Worm (Caenorhabditis elegans) whole organism, early embryonic: ENCODE measurements around the gene ZK154.5.
A peak's percentile ranks its signal among the peaks of the same experiment; 100 is the strongest.

Experiments
- B0310.2 ChIP-seq: sonication (generic microtip); optimal IDR thresholded peaks from 2 replicates; lab custom pipeline; 2016; ENCODE audit warnings: mild to moderate bottlenecking, missing genetic modification characterization, missing compliant biosample characterization
- F13C5.2 ChIP-seq: sonication (generic microtip); optimal IDR thresholded peaks from 2 replicates; lab custom pipeline; 2017; ENCODE audit warnings: mild to moderate bottlenecking, missing genetic modification characterization, inconsistent platforms, missing compliant biosample characterization
- aly-1 ChIP-seq: sonication (generic microtip); optimal IDR thresholded peaks from 2 replicates; lab custom pipeline; 2016; ENCODE audit warnings: missing genetic modification characterization, missing compliant biosample characterization
- ama-1 ChIP-seq: fragments of 150-350 bp; optimal IDR thresholded peaks from 2 replicates; lab custom pipeline; 2014
- ceh-13 ChIP-seq: fragments of 200-800 bp; sonication (Bioruptor generic); optimal IDR thresholded peaks from 2 replicates; lab custom pipeline; 2018; ENCODE audit warnings: mild to moderate bottlenecking, missing genetic modification characterization, missing compliant biosample characterization
- ceh-36 ChIP-seq: sonication (generic microtip); optimal IDR thresholded peaks from 2 replicates; lab custom pipeline; 2016; ENCODE audit warnings: missing genetic modification characterization, inconsistent platforms, missing compliant biosample characterization
- ets-7 ChIP-seq: sonication (generic microtip); optimal IDR thresholded peaks from 2 replicates; lab custom pipeline; 2016; ENCODE audit warnings: missing genotype, missing genetic modification characterization, missing compliant biosample characterization
- flt-1 ChIP-seq: fragments of 200-800 bp; sonication (Bioruptor generic); IDR thresholded peaks from 2 replicates; pipeline ENCODE4 v1.3.6; 2022; ENCODE audit warnings: missing genetic modification characterization, missing compliant biosample characterization
- hmbx-1 ChIP-seq: sonication (generic microtip); optimal IDR thresholded peaks from 2 replicates; lab custom pipeline; 2016; ENCODE audit warnings: mild to moderate bottlenecking, missing genetic modification characterization, missing compliant biosample characterization
- hmg-4 ChIP-seq: fragments of 200-800 bp; sonication (Bioruptor generic); optimal IDR thresholded peaks from 2 replicates; lab custom pipeline; 2018; ENCODE audit warnings: mild to moderate bottlenecking, missing genetic modification characterization, missing compliant biosample characterization
- hnd-1 ChIP-seq: sonication (generic microtip); optimal IDR thresholded peaks from 2 replicates; lab custom pipeline; 2016; ENCODE audit warnings: missing genetic modification characterization, missing compliant biosample characterization
- pes-1 ChIP-seq: fragments of 200-800 bp; sonication (Bioruptor generic); IDR thresholded peaks from 2 replicates; pipeline ENCODE4 v1.3.6; 2022; ENCODE audit warnings: missing genetic modification reagents, missing genetic modification characterization, missing compliant biosample characterization
- scrt-1 ChIP-seq: fragments of 200-800 bp; sonication (Bioruptor generic); IDR thresholded peaks from 2 replicates; pipeline ENCODE4 v1.3.6; 2022; ENCODE audit warnings: missing genetic modification characterization, missing compliant biosample characterization
- sea-1 ChIP-seq: fragments of 200-800 bp; sonication (Bioruptor generic); conservative IDR thresholded peaks from 2 replicates; pipeline ENCODE4 v1.3.6; 2022; ENCODE audit warnings: missing genetic modification characterization, missing compliant biosample characterization
- tbx-11 ChIP-seq: fragments of 200-800 bp; sonication (Bioruptor generic); IDR thresholded peaks from 2 replicates; pipeline ENCODE4 v1.3.6; 2022; ENCODE audit warnings: missing genetic modification characterization, missing compliant biosample characterization
- tbx-37 ChIP-seq: fragments of 200-800 bp; sonication (Bioruptor generic); conservative IDR thresholded peaks from 2 replicates; pipeline ENCODE4 v1.3.6; 2022; ENCODE audit warnings: missing genetic modification reagents, missing genetic modification characterization, missing compliant biosample characterization
- tra-4 ChIP-seq: sonication (generic microtip); optimal IDR thresholded peaks from 2 replicates; lab custom pipeline; 2017; ENCODE audit warnings: missing genetic modification characterization, missing compliant biosample characterization

Gene ZK154.5

ce11 chrX:7799680-7800079, 11.9 kb upstream of the ZK154.5 start, which contains the start of gene gpx-7:
Gene gpx-7, minus strand, starts transcription at chrX:7799780.
- TF ChIP-seq ama-1 (no peak), ets-7 (tag; lab: Kevin White, UChicago) (no peak), scrt-1 (GFP tag; lab: Robert Waterston, UW) (no peak), flt-1 (GFP tag; lab: Robert Waterston, UW) (no peak), tra-4 (no peak), sea-1 (GFP tag; lab: Robert Waterston, UW) (no peak), hmg-4 (GFP tag; lab: Kevin White, UChicago) (no peak), pes-1 (GFP tag; lab: Robert Waterston, UW) (no peak)

DNA sequence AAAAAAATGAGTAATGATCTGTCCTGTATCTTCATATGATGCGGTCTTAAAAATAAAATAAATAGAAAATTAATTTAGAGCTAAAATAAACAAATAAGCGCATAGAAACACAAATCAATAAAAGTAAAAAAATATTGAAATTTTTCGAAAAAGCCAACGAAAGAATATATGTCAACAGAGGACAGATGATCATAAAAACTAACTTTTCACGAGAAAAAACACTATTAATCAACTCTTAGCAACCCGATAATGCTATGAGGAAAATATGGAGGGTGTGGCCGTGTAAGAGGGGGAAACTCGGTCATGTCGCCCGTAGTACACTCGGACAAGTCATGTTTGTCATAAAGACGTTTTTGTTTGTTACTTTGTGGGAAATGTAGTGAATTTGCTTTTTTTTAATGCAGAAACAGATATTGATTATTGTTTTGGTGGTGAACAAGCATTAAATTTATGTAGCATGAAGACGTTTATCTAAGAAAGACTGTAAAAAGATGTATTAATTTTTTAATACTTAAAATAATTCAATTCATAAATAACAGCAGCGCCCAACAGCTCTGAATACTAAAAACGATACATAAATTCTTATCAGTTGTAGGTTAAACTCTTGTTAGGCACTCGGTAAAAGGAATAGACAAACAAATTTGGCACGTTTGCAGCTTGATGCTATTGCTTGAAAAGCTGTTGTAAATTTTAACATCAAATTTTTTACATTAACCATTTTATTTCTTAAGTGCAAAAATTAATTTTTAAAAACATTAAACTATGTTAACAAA, 10.7 kb upstream of the ZK154.5 start, which contains the start of gene adm-4:
TSS of gene adm-4 (minus strand) at position 51 of the 773 bp plus-strand sequence.
- no peak for TF ChIP-seq ceh-36 (tag; lab: Kevin White, UChicago)
- peak; percentile 69 for TF ChIP-seq tbx-37 (GFP tag; lab: Robert Waterston, UW)

ce11 chrX:7794306-7794743, 6.6 kb upstream of the ZK154.5 start:
- TF ChIP-seq ceh-36 (tag; lab: Kevin White, UChicago) = peak; percentile 32
- no peak for TF ChIP-seq hmbx-1 (tag; lab: Kevin White, UChicago)
- TF ChIP-seq aly-1 = no peak
- TF ChIP-seq pes-1 (GFP tag; lab: Robert Waterston, UW) = no peak; the same call in 1 of the 2 replicates
- TF ChIP-seq tbx-37 (GFP tag; lab: Robert Waterston, UW) = no peak
- TF ChIP-seq tbx-11 = 0 out of 2 replicates have a peak, but pooled peaks have one; percentile 63
- TF ChIP-seq ama-1 = no peak
- TF ChIP-seq ceh-13 = peak; percentile 35
- no peak for TF ChIP-seq B0310.2
- TF ChIP-seq ets-7 (tag; lab: Kevin White, UChicago) = no peak
- TF ChIP-seq F13C5.2 (tag; lab: Kevin White, UChicago) = no peak
- TF ChIP-seq scrt-1 (GFP tag; lab: Robert Waterston, UW) = peak; percentile 66; the same call in 1 of the 2 replicates
- TF ChIP-seq flt-1 (GFP tag; lab: Robert Waterston, UW) = 0 out of 2 replicates have a peak, but pooled peaks have one; percentile 21
- TF ChIP-seq hmg-4 (GFP tag; lab: Kevin White, UChicago) = no peak
- no peak for TF ChIP-seq sea-1 (GFP tag; lab: Robert Waterston, UW)
- peak; percentile 34 for TF ChIP-seq hnd-1 (tag; lab: Kevin White, UChicago)
- no peak for TF ChIP-seq tra-4

DNA sequence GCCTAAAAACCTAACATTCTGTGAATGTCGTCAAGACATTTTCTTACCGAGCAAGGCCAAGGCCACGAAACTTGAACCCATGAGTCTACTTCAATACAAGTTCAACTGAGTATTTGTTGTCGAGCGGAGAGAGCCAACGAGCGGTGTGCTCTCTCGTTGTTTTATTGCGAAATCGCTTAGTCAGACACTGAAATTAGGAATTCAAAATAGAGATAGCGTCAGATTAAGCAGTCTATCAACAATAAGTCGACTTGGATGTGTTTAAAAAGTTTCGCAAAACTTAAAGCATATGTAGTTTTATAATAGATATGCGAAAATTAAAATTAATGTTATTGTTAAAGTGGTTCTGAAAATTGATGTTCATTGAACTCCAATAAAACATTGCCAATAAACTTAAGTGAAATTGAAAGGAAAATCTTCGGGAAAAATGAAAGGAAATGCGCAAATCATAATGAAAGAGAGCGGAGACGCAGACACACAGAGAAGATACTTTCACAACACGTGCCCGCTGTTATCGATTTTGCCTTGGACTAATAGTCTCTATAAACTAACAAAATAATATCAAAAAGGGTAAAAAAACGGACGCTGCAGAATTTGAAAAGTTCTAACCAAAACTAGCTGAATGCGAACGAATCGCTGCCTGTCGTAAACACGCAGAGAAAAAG, 5.8 kb upstream of the ZK154.5 start, which contains the start of gene ZK154.6:
TSS of gene ZK154.6 (minus strand) at position 187 of the 665 bp plus-strand sequence.
- TF ChIP-seq ceh-13 (no peak), hnd-1 (tag; lab: Kevin White, UChicago) (no peak), ama-1 (no peak), sea-1 (GFP tag; lab: Robert Waterston, UW) (no peak), B0310.2 (no peak), flt-1 (GFP tag; lab: Robert Waterston, UW) (no peak), pes-1 (GFP tag; lab: Robert Waterston, UW) (no peak), ets-7 (tag; lab: Kevin White, UChicago) (no peak)

DNA sequence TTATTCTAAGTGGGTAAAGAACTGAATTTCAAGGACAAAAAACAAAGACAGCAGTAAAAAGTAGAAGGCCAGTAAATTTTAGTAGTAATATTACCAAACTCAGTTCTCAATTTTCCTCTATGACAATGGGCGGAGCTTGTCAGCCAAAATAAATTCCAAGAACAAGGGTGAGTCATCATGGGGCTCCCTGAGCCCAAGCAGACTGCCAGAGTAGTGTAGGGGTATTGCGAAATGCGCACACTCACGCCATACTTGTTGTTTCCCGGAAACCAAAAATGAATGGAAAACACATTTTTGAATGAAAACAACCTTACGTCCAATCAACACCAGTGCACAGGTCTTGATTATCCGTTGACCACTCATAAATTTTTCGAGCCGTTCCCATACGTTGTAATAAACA, 4.1 kb upstream of the ZK154.5 start:
- TF ChIP-seq ceh-36 (tag; lab: Kevin White, UChicago) (no peak), hnd-1 (tag; lab: Kevin White, UChicago) (no peak), sea-1 (GFP tag; lab: Robert Waterston, UW) (no peak), B0310.2 (no peak), ama-1 (no peak), hmbx-1 (tag; lab: Kevin White, UChicago) (no peak), ets-7 (tag; lab: Kevin White, UChicago) (no peak), hmg-4 (GFP tag; lab: Kevin White, UChicago) (no peak), ceh-13 (no peak), scrt-1 (GFP tag; lab: Robert Waterston, UW) (no peak), tbx-11 (no peak), aly-1 (no peak), flt-1 (GFP tag; lab: Robert Waterston, UW) (no peak)

DNA sequence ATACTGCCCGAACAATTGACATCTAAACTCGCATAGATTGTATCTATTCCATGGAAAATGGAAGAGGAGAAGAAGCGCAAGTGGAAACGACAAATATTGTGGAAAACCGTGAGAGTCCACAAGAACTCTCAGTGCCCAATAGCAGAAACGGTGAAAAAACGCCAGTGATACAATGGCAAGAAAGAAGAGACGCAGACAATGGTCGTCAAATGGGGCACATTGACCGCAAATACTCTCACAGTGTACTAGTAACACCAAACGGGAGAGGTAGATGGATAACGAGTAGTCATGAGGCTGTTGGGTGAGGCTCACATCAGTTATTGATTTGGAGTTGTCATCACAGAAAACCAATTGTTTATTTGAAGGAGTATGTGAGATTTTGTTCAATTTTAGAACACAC, 5.3 kb downstream of the ZK154.5 start, which contains the start of gene ZK154.4:
TSS of gene ZK154.4 (minus strand) at position 27 of the 400 bp plus-strand sequence.
- TF ChIP-seq scrt-1 (GFP tag; lab: Robert Waterston, UW) (no peak), hmg-4 (GFP tag; lab: Kevin White, UChicago) (peak; percentile 15)

DNA sequence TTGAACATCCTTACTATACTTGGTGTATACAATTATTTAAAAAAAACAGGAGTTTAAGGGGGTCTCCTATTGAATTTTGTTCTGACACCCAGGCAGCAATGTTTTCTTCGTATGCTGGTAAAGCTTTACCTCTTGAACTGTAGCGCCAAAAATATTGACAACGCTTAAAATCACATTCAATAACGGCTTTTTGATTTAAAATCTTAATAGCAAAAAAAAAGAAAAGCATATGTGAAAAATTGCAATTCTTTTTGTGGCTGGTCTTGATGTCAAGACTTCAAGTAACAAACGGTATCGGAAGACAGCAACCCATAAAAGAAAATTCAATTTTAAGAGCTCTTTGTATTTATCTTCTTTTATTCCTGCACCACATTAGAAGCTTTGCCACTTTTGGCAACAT, 5.9 kb downstream of the ZK154.5 start:
- TF ChIP-seq sea-1 (GFP tag; lab: Robert Waterston, UW) (no peak), scrt-1 (GFP tag; lab: Robert Waterston, UW) (no peak), ceh-36 (tag; lab: Kevin White, UChicago) (no peak), tbx-11 (no peak), tra-4 (no peak), ets-7 (tag; lab: Kevin White, UChicago) (no peak), hmg-4 (GFP tag; lab: Kevin White, UChicago) (no peak), ceh-13 (no peak), flt-1 (GFP tag; lab: Robert Waterston, UW) (no peak), hmbx-1 (tag; lab: Kevin White, UChicago) (no peak), pes-1 (GFP tag; lab: Robert Waterston, UW) (no peak), aly-1 (no peak), ama-1 (no peak), hnd-1 (tag; lab: Kevin White, UChicago) (no peak)
